Worm (Caenorhabditis elegans) whole organism, L1 larva: ENCODE measurements around the gene rpl-22.
A peak's percentile ranks its signal among the peaks of the same experiment; 100 is the strongest.

Source experiments
- C16A3.4 ChIP-seq: fragments of 150-350 bp; optimal IDR thresholded peaks from 2 replicates; lab custom pipeline; 2014; ENCODE audit warnings: missing biosample characterization, missing genetic modification characterization
- C34B4.2 ChIP-seq: sonication (generic microtip); optimal IDR thresholded peaks from 2 replicates; lab custom pipeline; 2017; ENCODE audit warnings: mild to moderate bottlenecking, missing genetic modification characterization, missing compliant biosample characterization
- Y116A8C.19 ChIP-seq: sonication (generic microtip); optimal IDR thresholded peaks from 2 replicates; lab custom pipeline; 2016; ENCODE audit warnings: missing compliant biosample characterization, missing genetic modification characterization, borderline replicate concordance
- aha-1 ChIP-seq: fragments of 150-350 bp; optimal IDR thresholded peaks from 2 replicates; lab custom pipeline; 2014; ENCODE audit warnings: missing biosample characterization, missing genetic modification characterization
- alr-1 ChIP-seq: fragments of 200-800 bp; sonication (Bioruptor generic); optimal IDR thresholded peaks from 2 replicates; lab custom pipeline; 2018; ENCODE audit warnings: borderline replicate concordance, mild to moderate bottlenecking, missing genetic modification characterization, missing compliant biosample characterization
- aly-2 ChIP-seq: fragments of 150-350 bp; optimal IDR thresholded peaks from 2 replicates; lab custom pipeline; 2014; ENCODE audit warnings: missing biosample characterization, missing genetic modification characterization
- ama-1 ChIP-seq: fragments of 150-350 bp; optimal IDR thresholded peaks from 2 replicates; lab custom pipeline; 2014
- ceh-63 ChIP-seq: fragments of 200-800 bp; sonication (Bioruptor generic); optimal IDR thresholded peaks from 2 replicates; lab custom pipeline; 2018; ENCODE audit warnings: mild to moderate bottlenecking, missing genetic modification characterization, missing compliant biosample characterization
- ceh-82 ChIP-seq, 3 experiments: fragments of 150-350 bp in 1 of 3; sonication (generic microtip) in 2 of 3; optimal IDR thresholded peaks; 2 replicates each; lab custom pipeline; 2014 to 2017; ENCODE audit warnings: missing biosample characterization in 3 of 3, missing genetic modification characterization in 3 of 3
- ceh-88 ChIP-seq: fragments of 200-800 bp; sonication (Bioruptor generic); IDR thresholded peaks from 2 replicates; pipeline ENCODE4 v1.3.6; 2022; ENCODE audit warnings: missing genetic modification characterization, missing compliant biosample characterization
- ceh-90 ChIP-seq: sonication (generic microtip); optimal IDR thresholded peaks from 2 replicates; lab custom pipeline; 2016; ENCODE audit warnings: missing genetic modification characterization, missing compliant biosample characterization
- ces-1 ChIP-seq: fragments of 150-350 bp; optimal IDR thresholded peaks from 2 replicates; lab custom pipeline; 2014; ENCODE audit warnings: missing biosample characterization, missing genetic modification reagents, missing genetic modification characterization
- dsc-1 ChIP-seq: sonication (generic microtip); optimal IDR thresholded peaks from 2 replicates; lab custom pipeline; 2016; ENCODE audit warnings: mild to moderate bottlenecking, missing genetic modification characterization, missing compliant biosample characterization
- egl-13 ChIP-seq: sonication (generic microtip); optimal IDR thresholded peaks from 2 replicates; lab custom pipeline; 2016; ENCODE audit warnings: missing genotype, missing genetic modification reagents, missing genetic modification characterization, missing compliant biosample characterization
- egl-27 ChIP-seq, 2 experiments: fragments of 150-350 bp in 1 of 2; sonication (generic microtip); optimal IDR thresholded peaks; 3 replicates each; lab custom pipeline; 2017 to 2018; ENCODE audit warnings: missing biosample characterization in 2 of 2, missing genetic modification characterization in 2 of 2, missing genetic modification reagents in 2 of 2
- elt-2 ChIP-seq: sonication (generic microtip); optimal IDR thresholded peaks from 2 replicates; lab custom pipeline; 2016; ENCODE audit warnings: missing genetic modification characterization, mild to moderate bottlenecking, inconsistent platforms, missing compliant biosample characterization, missing genetic modification reagents
- elt-3 ChIP-seq, 6 experiments: fragments of 150-350 bp in 1 of 6; sonication (generic microtip); optimal IDR thresholded peaks; 2 replicates each; lab custom pipeline; 2017 to 2018; ENCODE audit warnings: missing biosample characterization in 6 of 6, missing genetic modification characterization in 6 of 6, inconsistent platforms in 1 of 6
- ets-5 ChIP-seq: fragments of 200-800 bp; sonication (Bioruptor generic); IDR thresholded peaks from 2 replicates; pipeline ENCODE4 v1.3.6; 2022; ENCODE audit warnings: missing genetic modification characterization, missing compliant biosample characterization
- fkh-10 ChIP-seq: sonication (generic microtip); optimal IDR thresholded peaks from 2 replicates; lab custom pipeline; 2017; ENCODE audit warnings: missing biosample characterization, missing genetic modification reagents, missing genetic modification characterization
- fos-1 ChIP-seq: fragments of 150-350 bp; optimal IDR thresholded peaks from 2 replicates; lab custom pipeline; 2014; ENCODE audit warnings: missing biosample characterization, missing genetic modification characterization
- hlh-17 ChIP-seq: fragments of 200-800 bp; sonication (Bioruptor generic); optimal IDR thresholded peaks from 2 replicates; lab custom pipeline; 2018; ENCODE audit warnings: missing genetic modification characterization, mild to moderate bottlenecking, missing compliant biosample characterization, moderate library complexity, borderline replicate concordance
- hpl-2 ChIP-seq: fragments of 150-350 bp; optimal IDR thresholded peaks from 2 replicates; lab custom pipeline; 2014; ENCODE audit warnings: missing biosample characterization, missing genetic modification reagents, missing genetic modification characterization
- lin-14 ChIP-seq: fragments of 200-800 bp; sonication (Bioruptor generic); optimal IDR thresholded peaks from 2 replicates; lab custom pipeline; 2018; ENCODE audit warnings: mild to moderate bottlenecking, missing genetic modification characterization, moderate library complexity, missing compliant biosample characterization
- lin-15B ChIP-seq: fragments of 150-350 bp; sonication (generic microtip); optimal IDR thresholded peaks from 3 replicates; lab custom pipeline; 2014; ENCODE audit warnings: missing biosample characterization, missing genetic modification characterization
- lir-3 ChIP-seq: sonication (generic microtip); optimal IDR thresholded peaks from 2 replicates; lab custom pipeline; 2016; ENCODE audit warnings: mild to moderate bottlenecking, missing genetic modification characterization, moderate library complexity, missing compliant biosample characterization; ENCODE audit not compliant: poor library complexity
- lsy-2 ChIP-seq, 2 experiments: fragments of 150-350 bp; optimal IDR thresholded peaks; 2 replicates each; lab custom pipeline; 2014; ENCODE audit warnings: missing biosample characterization in 2 of 2, missing genetic modification characterization in 2 of 2
- mab-9 ChIP-seq: fragments of 200-800 bp; sonication (Bioruptor generic); IDR thresholded peaks from 2 replicates; pipeline ENCODE4 v1.3.6; 2022; ENCODE audit warnings: missing genetic modification reagents, missing genetic modification characterization, missing compliant biosample characterization
- mep-1 ChIP-seq: fragments of 150-350 bp; optimal IDR thresholded peaks from 2 replicates; lab custom pipeline; 2014; ENCODE audit warnings: missing biosample characterization, missing genetic modification characterization
- nhr-12 ChIP-seq: sonication (generic microtip); optimal IDR thresholded peaks from 2 replicates; lab custom pipeline; 2017; ENCODE audit warnings: missing biosample characterization, missing genetic modification characterization
- nhr-237 ChIP-seq: fragments of 150-350 bp; optimal IDR thresholded peaks from 2 replicates; lab custom pipeline; 2014; ENCODE audit warnings: missing biosample characterization, missing genetic modification characterization
- nhr-28 ChIP-seq: fragments of 150-350 bp; optimal IDR thresholded peaks from 2 replicates; lab custom pipeline; 2014; ENCODE audit warnings: missing biosample characterization, missing genetic modification characterization
- nhr-47 ChIP-seq: sonication (generic microtip); optimal IDR thresholded peaks from 2 replicates; lab custom pipeline; 2016; ENCODE audit warnings: mild to moderate bottlenecking, missing genetic modification characterization, moderate library complexity, missing compliant biosample characterization
- nhr-71 ChIP-seq: sonication (generic microtip); optimal IDR thresholded peaks from 2 replicates; lab custom pipeline; 2016; ENCODE audit warnings: mild to moderate bottlenecking, missing genetic modification characterization, moderate library complexity, missing compliant biosample characterization
- nhr-76 ChIP-seq: sonication (generic microtip); optimal IDR thresholded peaks from 2 replicates; lab custom pipeline; 2017; ENCODE audit warnings: missing biosample characterization, missing genetic modification characterization
- nhr-77 ChIP-seq: fragments of 150-350 bp; optimal IDR thresholded peaks from 2 replicates; lab custom pipeline; 2014; ENCODE audit warnings: missing biosample characterization, missing genetic modification characterization
- nhr-85 ChIP-seq: sonication (generic microtip); peaks from one replicate; lab custom pipeline; 2016; ENCODE audit warnings: missing genetic modification characterization, inconsistent platforms, missing compliant biosample characterization
- nhr-90 ChIP-seq: sonication (generic microtip); optimal IDR thresholded peaks from 2 replicates; lab custom pipeline; 2016; ENCODE audit warnings: mild to moderate bottlenecking, missing genetic modification characterization, missing compliant biosample characterization; ENCODE audit not compliant: poor library complexity
- pag-3 ChIP-seq: sonication (generic microtip); optimal IDR thresholded peaks from 2 replicates; lab custom pipeline; 2017; ENCODE audit warnings: missing genetic modification characterization, mild to moderate bottlenecking, missing compliant biosample characterization, antibody characterized with exemption, borderline replicate concordance; ENCODE audit not compliant: insufficient read depth
- pax-3 ChIP-seq: fragments of 200-800 bp; sonication (Bioruptor generic); optimal IDR thresholded peaks from 2 replicates; lab custom pipeline; 2018; ENCODE audit warnings: mild to moderate bottlenecking, missing genetic modification characterization, moderate library complexity, missing compliant biosample characterization
- skn-1 ChIP-seq: fragments of 150-350 bp; optimal IDR thresholded peaks from 2 replicates; lab custom pipeline; 2014; ENCODE audit warnings: missing biosample characterization, missing genetic modification characterization
- sox-4 ChIP-seq: sonication (generic microtip); optimal IDR thresholded peaks from 2 replicates; lab custom pipeline; 2016; ENCODE audit warnings: missing genetic modification characterization, missing compliant biosample characterization
- sptf-1 ChIP-seq: fragments of 150-350 bp; optimal IDR thresholded peaks from 2 replicates; lab custom pipeline; 2014; ENCODE audit warnings: missing biosample characterization, missing genetic modification characterization
- sup-37 ChIP-seq: fragments of 200-800 bp; sonication (Bioruptor generic); optimal IDR thresholded peaks from 2 replicates; lab custom pipeline; 2018; ENCODE audit warnings: mild to moderate bottlenecking, missing genetic modification characterization, missing compliant biosample characterization
- tbx-2 ChIP-seq: sonication (generic microtip); optimal IDR thresholded peaks from 2 replicates; lab custom pipeline; 2016; ENCODE audit warnings: missing genetic modification characterization, missing compliant biosample characterization
- tlp-1 ChIP-seq: fragments of 150-350 bp; optimal IDR thresholded peaks from 2 replicates; lab custom pipeline; 2014; ENCODE audit warnings: missing biosample characterization, missing genetic modification characterization
- unc-30 ChIP-seq: sonication (generic microtip); optimal IDR thresholded peaks from 2 replicates; lab custom pipeline; 2017; ENCODE audit warnings: missing biosample characterization, missing genetic modification characterization
- unc-86 ChIP-seq: sonication (generic microtip); optimal IDR thresholded peaks from 2 replicates; lab custom pipeline; 2016; ENCODE audit warnings: missing genetic modification characterization, missing compliant biosample characterization
- vab-15 ChIP-seq: sonication (generic microtip); optimal IDR thresholded peaks from 2 replicates; lab custom pipeline; 2017; ENCODE audit warnings: missing genotype, mild to moderate bottlenecking, missing genetic modification characterization, missing compliant biosample characterization
- ztf-11 ChIP-seq, 2 experiments: sonication (generic microtip); optimal IDR thresholded peaks; 2 replicates each; lab custom pipeline; 2016 to 2017; ENCODE audit warnings: missing genetic modification characterization in 2 of 2, missing biosample characterization in 1 of 2, missing compliant biosample characterization in 1 of 2

Gene rpl-22

DNA sequence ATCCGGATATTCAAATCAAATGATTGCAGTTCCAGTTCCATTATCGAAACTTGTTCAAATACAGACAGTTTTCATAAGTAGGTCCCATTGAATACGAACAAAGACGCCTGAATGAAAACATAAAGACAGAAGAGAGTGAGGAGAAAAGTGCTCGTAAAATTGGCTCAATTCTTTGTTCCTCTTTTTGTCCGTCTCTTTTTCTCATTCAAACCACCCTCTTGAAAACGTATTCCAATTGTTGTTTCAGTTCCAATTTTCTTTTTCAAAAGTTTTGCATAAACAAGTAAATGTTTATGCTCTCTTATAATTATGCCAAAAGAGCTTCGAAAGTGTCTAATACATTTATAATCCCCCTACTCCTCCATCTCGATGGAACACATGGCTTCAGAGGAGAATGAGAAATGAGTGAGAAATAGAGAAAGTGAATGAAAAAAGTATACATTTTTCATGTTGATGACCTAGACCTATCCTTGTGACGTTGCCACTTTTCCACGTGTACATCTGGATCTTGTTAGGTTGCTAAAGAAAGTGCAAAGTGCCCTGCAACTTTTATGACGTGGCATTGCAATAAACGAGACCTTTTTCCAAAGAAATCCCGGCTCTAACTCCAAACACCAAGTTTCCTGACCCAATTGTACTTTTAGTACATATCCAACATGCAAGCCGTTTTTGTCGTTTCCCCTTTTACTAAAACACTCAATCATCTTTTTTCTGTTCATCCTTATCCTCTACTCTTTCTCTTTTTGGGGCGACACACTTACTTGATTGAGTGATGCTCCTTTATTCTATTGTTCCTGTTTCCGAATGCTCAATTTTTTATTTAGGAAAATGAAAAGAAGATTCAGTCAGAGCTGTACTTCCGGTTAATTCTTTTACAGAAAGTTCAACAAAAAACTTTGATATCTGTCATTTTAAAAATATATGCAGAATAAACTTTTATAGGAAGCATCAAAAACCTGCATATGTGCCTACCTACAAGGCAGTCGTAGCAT, 8.9 kb upstream of the rpl-22 start:
- TF ChIP-seq hpl-2 (no peak), nhr-90 (tag; lab: Kevin White, UChicago) (no peak), lin-14 (GFP tag; lab: Kevin White, UChicago) (peak; percentile 58), fkh-10 (peak; percentile 87), egl-13 (no peak), ces-1 (no peak), ceh-82 (tag; optimal IDR thresholded peaks at IDR 0.05; lab: Kevin White, UChicago) (no peak), sup-37 (no peak)

DNA sequence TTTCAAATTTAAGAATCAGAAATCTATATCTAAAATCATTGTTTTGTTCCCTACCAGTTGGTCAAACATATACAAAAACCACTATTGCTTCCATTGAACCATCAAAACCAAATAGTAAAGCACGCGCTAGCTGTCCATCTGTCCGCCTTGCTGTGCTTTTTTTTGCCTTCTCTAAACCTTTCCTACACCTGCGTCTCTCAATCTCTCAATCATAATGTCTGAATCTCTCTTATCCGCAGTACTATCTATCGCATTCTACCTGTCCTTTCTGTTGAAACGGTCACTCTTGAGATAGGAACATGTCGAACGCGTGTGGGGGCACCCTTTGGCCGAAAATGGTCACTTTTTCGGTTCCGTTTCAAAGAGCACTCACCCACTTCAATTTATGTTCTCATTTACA, 8.1 kb upstream of the rpl-22 start:
- TF ChIP-seq aha-1 (tag; lab: Kevin White, UChicago) (no peak), nhr-76 (tag; lab: Kevin White, UChicago) (no peak), ets-5 (GFP tag; lab: Robert Waterston, UW) (no peak), tlp-1 (tag; lab: Kevin White, UChicago) (no peak), mep-1 (tag; lab: Kevin White, UChicago) (peak; percentile 44), egl-13 (no peak), nhr-77 (tag; lab: Kevin White, UChicago) (no peak), egl-27 (tag; optimal IDR thresholded peaks at IDR 0.05; lab: Kevin White, UChicago) (no peak), lir-3 (tag; lab: Kevin White, UChicago) (no peak), nhr-28 (tag; lab: Kevin White, UChicago) (no peak), Y116A8C.19 (tag; lab: Kevin White, UChicago) (no peak), elt-2 (tag; lab: Kevin White, UChicago) (no peak), unc-30 (no peak), lin-14 (GFP tag; lab: Kevin White, UChicago) (peak; percentile 59), mab-9 (GFP tag; lab: Robert Waterston, UW) (no peak), unc-86 (tag; lab: Kevin White, UChicago) (no peak), nhr-237 (no peak), sptf-1 (tag; lab: Kevin White, UChicago) (no peak), alr-1 (no peak), C16A3.4 (no peak), elt-3 (tag; optimal IDR thresholded peaks at IDR 0.05; lab: Kevin White, UChicago) (no peak), ceh-63 (GFP tag; lab: Kevin White, UChicago) (no peak), ztf-11 (tag; optimal IDR thresholded peaks at IDR 0.05; lab: Kevin White, UChicago) (no peak), ceh-88 (GFP tag; lab: Robert Waterston, UW) (no peak), ces-1 (no peak), nhr-12 (tag; lab: Kevin White, UChicago) (no peak), nhr-85 (tag; lab: Kevin White, UChicago) (peak; percentile 57), nhr-71 (tag; lab: Kevin White, UChicago) (no peak), pax-3 (no peak), sox-4 (no peak), C34B4.2 (tag; lab: Kevin White, UChicago) (no peak), ama-1 (lab: Kevin White, UChicago) (no peak), aly-2 (tag; lab: Kevin White, UChicago) (no peak), lsy-2 (tag; optimal IDR thresholded peaks at IDR 0.05; lab: Kevin White, UChicago) (peak in 1 of 2 experiments; percentile 29), fos-1 (tag; lab: Kevin White, UChicago) (no peak), ceh-90 (tag; lab: Kevin White, UChicago) (no peak), vab-15 (no peak), hlh-17 (GFP tag; lab: Kevin White, UChicago) (no peak), tbx-2 (tag; lab: Kevin White, UChicago) (no peak), dsc-1 (no peak), skn-1 (tag; lab: Kevin White, UChicago) (peak; percentile 15), pag-3 (tag; lab: Kevin White, UChicago) (no peak), nhr-47 (no peak), lin-15B (no peak)
